Fruit fly (Drosophila melanogaster) whole organism, embryonic: ENCODE data around the gene CG10064.

ENCODE experiments used
- BEAF-32 ChIP-seq: fragments of 200-800 bp; sonication (Bioruptor generic); optimal IDR thresholded peaks from 3 replicates; lab custom pipeline; 2017; ENCODE audit warnings: missing biosample characterization, missing genetic modification characterization, mild to moderate bottlenecking, moderate library complexity, missing genetic modification reagents
- Bgb ChIP-seq: fragments of 200-800 bp; sonication (Bioruptor generic); IDR thresholded peaks from 2 replicates; pipeline ENCODE4 v1.3.6; 2022; ENCODE audit warnings: missing biosample characterization, missing genetic modification characterization; ENCODE audit not compliant: partially characterized antibody
- Bteb2 ChIP-seq: fragments of 200-800 bp; sonication (Bioruptor generic); optimal IDR thresholded peaks from 2 replicates; lab custom pipeline; 2016; ENCODE audit warnings: missing biosample characterization, missing genetic modification characterization
- CG10321 ChIP-seq: fragments of 200-800 bp; sonication (Bioruptor generic); IDR thresholded peaks from 2 replicates; pipeline ENCODE4 v1.3.6; 2022; ENCODE audit warnings: missing biosample characterization, missing genetic modification characterization
- CG1832 ChIP-seq: fragments of 200-800 bp; sonication (Bioruptor generic); optimal IDR thresholded peaks from 2 replicates; lab custom pipeline; 2017; ENCODE audit warnings: missing biosample characterization, mild to moderate bottlenecking, missing genetic modification characterization, inconsistent platforms
- CG2116 ChIP-seq: fragments of 200-800 bp; sonication (Bioruptor generic); optimal IDR thresholded peaks from 3 replicates; lab custom pipeline; 2018; ENCODE audit warnings: missing biosample characterization, mild to moderate bottlenecking, missing genetic modification characterization
- CG2875 ChIP-seq: fragments of 200-800 bp; sonication (Bioruptor generic); optimal IDR thresholded peaks from 2 replicates; lab custom pipeline; 2017; ENCODE audit warnings: missing biosample characterization, mild to moderate bottlenecking, missing genetic modification characterization, missing genetic modification reagents
- CG3995 ChIP-seq: fragments of 200-800 bp; sonication (Bioruptor generic); optimal IDR thresholded peaks from 3 replicates; lab custom pipeline; 2016; ENCODE audit warnings: missing biosample characterization, missing genetic modification characterization
- CG6254 ChIP-seq: fragments of 200-800 bp; sonication (Bioruptor generic); optimal IDR thresholded peaks from 3 replicates; lab custom pipeline; 2017; ENCODE audit warnings: mild to moderate bottlenecking, missing biosample characterization, missing genetic modification reagents, missing genetic modification characterization
- CG7963 ChIP-seq: fragments of 200-800 bp; sonication (Bioruptor generic); IDR thresholded peaks from 3 replicates; pipeline ENCODE4 v1.3.6; 2022; ENCODE audit warnings: missing biosample characterization, missing genetic modification characterization; ENCODE audit not compliant: partially characterized antibody
- CG8281 ChIP-seq: fragments of 200-800 bp; sonication (Bioruptor generic); optimal IDR thresholded peaks from 2 replicates; lab custom pipeline; 2018; ENCODE audit warnings: missing biosample characterization, mild to moderate bottlenecking, missing genetic modification characterization, moderate library complexity
- CG8388 ChIP-seq: fragments of 200-800 bp; sonication (Bioruptor generic); optimal IDR thresholded peaks from 2 replicates; lab custom pipeline; 2019; ENCODE audit warnings: missing biosample characterization, mild to moderate bottlenecking, missing genetic modification characterization, moderate library complexity
- CG9876 ChIP-seq: fragments of 200-800 bp; sonication (Bioruptor generic); optimal IDR thresholded peaks from 2 replicates; lab custom pipeline; 2016; ENCODE audit warnings: missing biosample characterization, missing genetic modification characterization
- H15 ChIP-seq: fragments of 200-800 bp; sonication (Bioruptor generic); IDR thresholded peaks from 3 replicates; pipeline ENCODE4 v1.3.6; 2022; ENCODE audit warnings: missing biosample characterization, missing genetic modification characterization
- Hmr ChIP-seq: fragments of 200-800 bp; sonication (Bioruptor generic); optimal IDR thresholded peaks from 3 replicates; lab custom pipeline; 2017; ENCODE audit warnings: mild to moderate bottlenecking, missing biosample characterization, missing genetic modification reagents, missing genetic modification characterization
- Hsf ChIP-seq: fragments of 200-800 bp; sonication (Bioruptor generic); optimal IDR thresholded peaks from 3 replicates; lab custom pipeline; 2016; ENCODE audit warnings: missing biosample characterization, missing genetic modification characterization
- Jarid2 ChIP-seq: fragments of 200-800 bp; sonication (Bioruptor generic); optimal IDR thresholded peaks from 3 replicates; lab custom pipeline; 2017; ENCODE audit warnings: mild to moderate bottlenecking, missing biosample characterization, missing genetic modification reagents, missing genetic modification characterization
- Med ChIP-seq: fragments of 200-800 bp; sonication (Bioruptor generic); peaks from one replicate; lab custom pipeline; 2016; ENCODE audit warnings: missing biosample characterization, missing genetic modification characterization, mild to moderate bottlenecking, inconsistent platforms, moderate library complexity
- Neu2 ChIP-seq: fragments of 200-800 bp; sonication (Bioruptor generic); optimal IDR thresholded peaks from 3 replicates; lab custom pipeline; 2016; ENCODE audit warnings: missing biosample characterization, missing genetic modification characterization, borderline replicate concordance
- Oli ChIP-seq: fragments of 200-800 bp; sonication (Bioruptor generic); optimal IDR thresholded peaks from 2 replicates; lab custom pipeline; 2018; ENCODE audit warnings: missing biosample characterization, mild to moderate bottlenecking, missing genetic modification characterization, moderate library complexity
- Pdp1 ChIP-seq, 2 experiments: fragments of 200-800 bp; sonication (Bioruptor generic); optimal IDR thresholded peaks; 3 replicates each; lab custom pipeline; 2016; ENCODE audit warnings: missing biosample characterization in 2 of 2, missing genetic modification characterization in 2 of 2, mild to moderate bottlenecking in 1 of 2, moderate library complexity in 1 of 2
- Rfx ChIP-seq: fragments of 200-800 bp; sonication (Bioruptor generic); IDR thresholded peaks from 2 replicates; pipeline ENCODE4 v1.3.6; 2022; ENCODE audit warnings: missing biosample characterization, missing genetic modification characterization
- Rx ChIP-seq: fragments of 200-800 bp; sonication (Bioruptor generic); IDR thresholded peaks from 2 replicates; pipeline ENCODE4 v1.3.6; 2022; ENCODE audit warnings: missing biosample characterization, missing genetic modification characterization
- aop ChIP-seq: fragments of 200-800 bp; sonication (Bioruptor generic); IDR thresholded peaks from 2 replicates; pipeline ENCODE4 v1.3.6; 2022; ENCODE audit warnings: missing biosample characterization, missing genetic modification characterization
- bcd ChIP-seq: fragments of 200-800 bp; sonication (Bioruptor generic); optimal IDR thresholded peaks from 2 replicates; lab custom pipeline; 2017; ENCODE audit warnings: missing biosample characterization, mild to moderate bottlenecking, missing genetic modification characterization
- cad ChIP-seq: fragments of >200 bp; optimal IDR thresholded peaks from 2 replicates; lab custom pipeline; 2017; ENCODE audit warnings: missing biosample characterization, missing genetic modification characterization
- cg ChIP-seq: fragments of 200-800 bp; sonication (Bioruptor generic); optimal IDR thresholded peaks from 3 replicates; lab custom pipeline; 2019; ENCODE audit warnings: missing biosample characterization, mild to moderate bottlenecking, missing genetic modification characterization, moderate library complexity
- chinmo ChIP-seq: fragments of 200-800 bp; sonication (Bioruptor generic); IDR thresholded peaks from 4 replicates; pipeline ENCODE4 v1.3.6; 2022; ENCODE audit warnings: missing biosample characterization, missing genetic modification characterization; ENCODE audit not compliant: partially characterized antibody
- ci ChIP-seq: fragments of 200-800 bp; sonication (Bioruptor generic); IDR thresholded peaks from 3 replicates; pipeline ENCODE4 v1.3.6; 2022; ENCODE audit warnings: missing biosample characterization, missing genetic modification characterization
- dimm ChIP-seq: fragments of 200-800 bp; sonication (Bioruptor generic); IDR thresholded peaks from 2 replicates; pipeline ENCODE4 v1.3.6; 2022; ENCODE audit warnings: missing biosample characterization, missing genetic modification characterization
- eyg ChIP-seq: fragments of 200-800 bp; sonication (Bioruptor generic); optimal IDR thresholded peaks from 3 replicates; lab custom pipeline; 2016; ENCODE audit warnings: missing biosample characterization, missing genetic modification characterization
- fd96Cb ChIP-seq: fragments of 200-800 bp; sonication (Bioruptor generic); optimal IDR thresholded peaks from 2 replicates; lab custom pipeline; 2018; ENCODE audit warnings: missing biosample characterization, mild to moderate bottlenecking, missing genetic modification characterization, moderate library complexity
- gce ChIP-seq: fragments of 200-800 bp; sonication (Bioruptor generic); IDR thresholded peaks from 3 replicates; pipeline ENCODE4 v1.3.6; 2022; ENCODE audit warnings: missing biosample characterization, missing genetic modification characterization
- ham ChIP-seq: fragments of 200-800 bp; sonication (Bioruptor generic); IDR thresholded peaks from 2 replicates; pipeline ENCODE4 v1.3.6; 2022; ENCODE audit warnings: missing biosample characterization, missing genetic modification characterization
- klu ChIP-seq: fragments of 200-800 bp; sonication (Bioruptor generic); IDR thresholded peaks from 2 replicates; pipeline ENCODE4 v1.3.6; 2022; ENCODE audit warnings: missing biosample characterization, missing genetic modification characterization
- lov ChIP-seq, 2 experiments: fragments of 200-800 bp in 1 of 2; fragments of >200 bp in 1 of 2; sonication (Bioruptor generic) in 1 of 2; IDR thresholded peaks in 1 of 2; optimal IDR thresholded peaks in 1 of 2; 2 replicates in 1 of 2; 3 replicates in 1 of 2; pipeline versions ENCODE4 v1.3.6 to Lab custom; 2017 to 2022; ENCODE audit warnings: missing biosample characterization in 1 of 2, missing genetic modification characterization in 1 of 2
- nau ChIP-seq: fragments of 200-800 bp; sonication (Bioruptor generic); optimal IDR thresholded peaks from 3 replicates; lab custom pipeline; 2017; ENCODE audit warnings: missing biosample characterization, mild to moderate bottlenecking, missing genetic modification characterization, missing genetic modification reagents
- p53 ChIP-seq: fragments of 200-800 bp; sonication (Bioruptor generic); optimal IDR thresholded peaks from 2 replicates; lab custom pipeline; 2016; ENCODE audit warnings: missing biosample characterization, missing genetic modification characterization
- pho ChIP-seq: fragments of 200-800 bp; sonication (Bioruptor generic); optimal IDR thresholded peaks from 2 replicates; lab custom pipeline; 2016; ENCODE audit warnings: missing biosample characterization, missing genetic modification characterization
- pum ChIP-seq: fragments of 200-800 bp; sonication (Bioruptor generic); optimal IDR thresholded peaks from 2 replicates; lab custom pipeline; 2016; ENCODE audit warnings: missing biosample characterization, missing genetic modification characterization
- ranshi ChIP-seq: fragments of 200-800 bp; sonication (Bioruptor generic); IDR thresholded peaks from 2 replicates; pipeline ENCODE4 v1.3.6; 2022; ENCODE audit warnings: missing biosample characterization, missing genetic modification characterization
- rib ChIP-seq: fragments of 200-800 bp; sonication (Bioruptor generic); IDR thresholded peaks from 2 replicates; pipeline ENCODE4 v1.3.6; 2022; ENCODE audit warnings: missing biosample characterization, missing genetic modification characterization
- run ChIP-seq: fragments of 200-800 bp; sonication (Bioruptor generic); optimal IDR thresholded peaks from 3 replicates; lab custom pipeline; 2018; ENCODE audit warnings: missing biosample characterization, mild to moderate bottlenecking, missing genetic modification characterization
- tll ChIP-seq, 2 experiments: fragments of 200-800 bp in 1 of 2; fragments of >200 bp in 1 of 2; sonication (Bioruptor generic) in 1 of 2; optimal IDR thresholded peaks; 2 replicates each; lab custom pipeline; 2017 to 2019; ENCODE audit warnings: missing biosample characterization in 2 of 2, missing genetic modification characterization in 2 of 2, mild to moderate bottlenecking in 1 of 2, moderate library complexity in 1 of 2
- tna ChIP-seq: fragments of 200-800 bp; sonication (Bioruptor generic); IDR thresholded peaks from 2 replicates; pipeline ENCODE4 v1.3.6; 2022; ENCODE audit warnings: missing biosample characterization, missing genetic modification characterization; ENCODE audit not compliant: partially characterized antibody
- vvl ChIP-seq: fragments of 200-800 bp; sonication (Bioruptor generic); IDR thresholded peaks from 2 replicates; pipeline ENCODE4 v1.3.6; 2022; ENCODE audit warnings: missing biosample characterization, missing genetic modification characterization

CG10064 gene

DNA sequence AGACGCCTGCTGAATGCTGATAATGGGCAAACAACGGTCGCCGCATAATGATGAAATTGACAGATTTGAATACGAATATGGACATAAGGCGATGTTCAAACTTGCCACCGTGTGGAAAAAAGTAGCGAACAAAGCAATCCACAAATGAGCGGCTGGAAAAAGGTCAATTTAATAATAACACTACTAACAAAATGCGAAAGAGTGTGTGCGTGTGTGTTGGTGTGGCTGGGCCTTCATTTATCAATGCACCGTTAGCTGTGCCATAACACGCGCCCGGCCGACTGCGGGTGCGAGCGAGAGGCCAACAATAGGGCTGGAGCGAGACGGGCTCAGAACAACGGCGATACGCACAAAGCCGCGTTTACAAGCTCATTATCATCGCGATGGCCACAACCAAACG lies 8.2 kb upstream of the CG10064 start (continued):
- TF ChIP-seq eyg (GFP tag; lab: Kevin White, UChicago) (no peak), CG9876 (no peak), cad (GFP tag; lab: Kevin White, UChicago) (no peak), dimm (no peak), CG2875 (GFP tag; lab: Kevin White, UChicago) (no peak), ci (GFP tag; lab: Robert Waterston, UW) (peak; percentile 28; the same call in 2 of the 3 replicates), tna (GFP tag; lab: Robert Waterston, UW) (no peak), fd96Cb (no peak), CG3995 (GFP tag; lab: Kevin White, UChicago) (no peak), chinmo (GFP tag; lab: Robert Waterston, UW) (0 out of 4 replicates have a peak, but pooled peaks have one; percentile 68), run (peak; percentile 21), cg (peak; percentile 49), BEAF-32 (GFP tag; lab: Kevin White, UChicago) (no peak), rib (0 out of 2 replicates have a peak, but pooled peaks have one; percentile 26), CG7963 (no peak), vvl (GFP tag; lab: Robert Waterston, UW) (peak; percentile 47; the same call in 1 of the 2 replicates), ham (GFP tag; lab: Robert Waterston, UW) (no peak), CG8281 (tag; lab: Kevin White, UChicago) (no peak), CG1832 (GFP tag; lab: Kevin White, UChicago) (peak; percentile 53), Bgb (GFP tag; lab: Robert Waterston, UW) (no peak), Med (GFP tag; lab: Kevin White, UChicago) (peak; percentile 28), Neu2 (no peak), bcd (no peak), klu (GFP tag; lab: Robert Waterston, UW) (no peak), Hmr (GFP tag; lab: Kevin White, UChicago) (no peak), CG10321 (peak; percentile 50; the same call in 1 of the 2 replicates), ranshi (GFP tag; lab: Robert Waterston, UW) (no peak), Rfx (GFP tag; lab: Robert Waterston, UW) (peak; percentile 12; the same call in 1 of the 2 replicates), Rx (GFP tag; lab: Robert Waterston, UW) (no peak), gce (GFP tag; lab: Robert Waterston, UW) (no peak), Pdp1 (GFP tag; optimal IDR thresholded peaks at IDR 0.05; lab: Kevin White, UChicago) (peak in 1 of 2 experiments; percentile 88), Hsf (GFP tag; lab: Kevin White, UChicago) (no peak), Bteb2 (GFP tag; lab: Kevin White, UChicago) (no peak), p53 (GFP tag; lab: Kevin White, UChicago) (no peak), tll (GFP tag; optimal IDR thresholded peaks at IDR 0.05; lab: Kevin White, UChicago) (no peak)

DNA sequence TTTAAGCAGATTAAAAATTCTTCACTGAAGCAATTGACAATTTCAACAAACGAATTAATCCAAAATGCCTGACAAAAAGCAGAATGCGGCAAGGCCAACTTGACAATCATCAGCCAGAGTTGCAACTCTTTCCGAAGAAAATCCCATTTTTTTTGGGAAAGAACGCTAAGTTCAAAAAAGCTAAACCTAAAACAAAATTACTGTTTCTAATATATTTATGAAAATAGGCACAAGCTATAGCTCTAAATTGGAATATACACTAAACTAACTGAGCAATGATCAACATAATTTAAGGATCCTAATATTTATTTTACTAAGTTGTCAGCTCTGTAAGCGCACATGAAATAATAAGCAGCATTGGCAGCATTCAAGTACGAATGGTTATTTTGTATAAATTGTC lies 4.7 kb upstream of the CG10064 start, which contains the start of gene CG10063:
Gene CG10063 (minus strand): TSS at position 101 of the 400 bp plus-strand sequence.
- TF ChIP-seq Bgb (GFP tag; lab: Robert Waterston, UW): no peak
- TF ChIP-seq aop (GFP tag; lab: Robert Waterston, UW): no peak
- TF ChIP-seq Oli (tag; lab: Kevin White, UChicago): no peak
- TF ChIP-seq CG6254 (GFP tag; lab: Kevin White, UChicago): no peak
- no peak for TF ChIP-seq CG8388 (GFP tag; lab: Kevin White, UChicago)
- no peak for TF ChIP-seq ranshi (GFP tag; lab: Robert Waterston, UW)
- no peak for TF ChIP-seq pum (GFP tag; lab: Kevin White, UChicago)
- TF ChIP-seq pho (GFP tag; lab: Kevin White, UChicago): no peak
- TF ChIP-seq lov (optimal IDR thresholded peaks at IDR 0.05; lab: Kevin White, UChicago): no peak
- no peak for TF ChIP-seq lov (GFP tag; IDR thresholded peaks at IDR 0.05; lab: Robert Waterston, UW)
- no peak for TF ChIP-seq Jarid2 (GFP tag; lab: Kevin White, UChicago)
- TF ChIP-seq vvl (GFP tag; lab: Robert Waterston, UW): no peak
- no peak for TF ChIP-seq H15 (GFP tag; lab: Robert Waterston, UW)
- TF ChIP-seq nau (GFP tag; lab: Kevin White, UChicago): no peak
- no peak for TF ChIP-seq CG2116 (GFP tag; lab: Kevin White, UChicago)
